Worm (Caenorhabditis elegans) whole organism, L2 larva: ENCODE measurements around the gene R107.2.

Experiments used
- R02D3.7 ChIP-seq: fragments of 150-350 bp; optimal IDR thresholded peaks from 2 replicates; lab custom pipeline; 2014; ENCODE audit warnings: missing biosample characterization, missing genetic modification characterization
- fos-1 ChIP-seq: fragments of 150-350 bp; optimal IDR thresholded peaks from 2 replicates; lab custom pipeline; 2014; ENCODE audit warnings: missing biosample characterization, missing genetic modification characterization
- lin-39 ChIP-seq: fragments of 150-350 bp; optimal IDR thresholded peaks from 2 replicates; lab custom pipeline; 2014; ENCODE audit warnings: missing biosample characterization, missing genetic modification reagents, missing genetic modification characterization

ce11 chrIII:9075539-9075938 lies 29.8 kb upstream of the R107.2 start, which contains the start of gene F02A9.7:
- no peak for TF ChIP-seq R02D3.7 (tag; lab: Kevin White, UChicago)
- TF ChIP-seq fos-1 (tag; lab: Kevin White, UChicago): no peak
- TF ChIP-seq lin-39 (tag; lab: Kevin White, UChicago): no peak
